Worm (Caenorhabditis elegans) whole organism, L4 larva: ENCODE data around the gene F10C1.9.

Experiments
- T26A8.4 ChIP-seq: fragments of 200-800 bp; sonication (Bioruptor generic); IDR thresholded peaks from 2 replicates; pipeline ENCODE4 v1.3.6; 2022; ENCODE audit warnings: missing genetic modification characterization, missing compliant biosample characterization
- arid-1 ChIP-seq: fragments of 200-800 bp; sonication (Bioruptor generic); conservative IDR thresholded peaks from 2 replicates; pipeline ENCODE4 v1.3.6; 2022; ENCODE audit warnings: missing genetic modification reagents, missing genetic modification characterization, missing compliant biosample characterization
- hlh-30 ChIP-seq: sonication (generic microtip); optimal IDR thresholded peaks from 2 replicates; lab custom pipeline; 2017; ENCODE audit warnings: antibody characterized with exemption, mild to moderate bottlenecking, missing genetic modification characterization, missing compliant biosample characterization; ENCODE audit not compliant: insufficient read depth
- lin-39 ChIP-seq: fragments of 150-350 bp; optimal IDR thresholded peaks from 2 replicates; lab custom pipeline; 2014; ENCODE audit warnings: missing biosample characterization, missing genetic modification reagents, missing genetic modification characterization
- lsy-2 ChIP-seq, 2 experiments: fragments of 150-350 bp in 1 of 2; sonication (generic microtip) in 1 of 2; optimal IDR thresholded peaks; 2 replicates each; lab custom pipeline; 2014 to 2017; ENCODE audit warnings: missing biosample characterization in 2 of 2, missing genetic modification characterization in 2 of 2
- nhr-237 ChIP-seq: sonication (generic microtip); optimal IDR thresholded peaks from 2 replicates; lab custom pipeline; 2017; ENCODE audit warnings: missing biosample characterization, missing genetic modification characterization
- pha-4 ChIP-seq, 2 experiments: fragments of 150-350 bp in 1 of 2; fragments of 200-800 bp in 1 of 2; sonication (Bioruptor generic) in 1 of 2; IDR thresholded peaks in 1 of 2; optimal IDR thresholded peaks in 1 of 2; 2 replicates each; pipeline versions ENCODE4 v1.3.6 to Lab custom; 2014 to 2022; ENCODE audit warnings: missing genetic modification characterization in 2 of 2, missing genetic modification reagents in 2 of 2, missing biosample characterization in 1 of 2, missing compliant biosample characterization in 1 of 2
- ztf-11 ChIP-seq: fragments of 150-350 bp; optimal IDR thresholded peaks from 2 replicates; lab custom pipeline; 2014; ENCODE audit warnings: missing biosample characterization, missing genetic modification characterization

- TF ChIP-seq lsy-2 (tag; optimal IDR thresholded peaks at IDR 0.05; lab: Kevin White, UChicago), result no peak
- TF ChIP-seq hlh-30, result no peak
- no peak for TF ChIP-seq arid-1 (GFP tag; lab: Robert Waterston, UW)
- no peak for TF ChIP-seq T26A8.4 (GFP tag; lab: Robert Waterston, UW)
- TF ChIP-seq nhr-237 (tag; lab: Kevin White, UChicago), result no peak
- no peak for TF ChIP-seq pha-4 (GFP tag; IDR thresholded peaks at IDR 0.05; lab: Robert Waterston, UW)
- no peak for TF ChIP-seq pha-4 (tag; optimal IDR thresholded peaks at IDR 0.05; lab: Kevin White, UChicago)
- TF ChIP-seq ztf-11, result no peak
- no peak for TF ChIP-seq lin-39 (tag; lab: Kevin White, UChicago)
Measured at ce11 chrII:5744342-5744741, 742 bp downstream of the F10C1.9 start.
